Fruit fly (Drosophila melanogaster): ENCODE data around the gene CG44195.

Gene CG44195

dm6 chr3L:7714301-7714946 lies 19.0 kb upstream of the CG44195 start:
- no peak for TF ChIP-seq Myc (optimal IDR thresholded peaks at IDR 0.05)

DNA sequence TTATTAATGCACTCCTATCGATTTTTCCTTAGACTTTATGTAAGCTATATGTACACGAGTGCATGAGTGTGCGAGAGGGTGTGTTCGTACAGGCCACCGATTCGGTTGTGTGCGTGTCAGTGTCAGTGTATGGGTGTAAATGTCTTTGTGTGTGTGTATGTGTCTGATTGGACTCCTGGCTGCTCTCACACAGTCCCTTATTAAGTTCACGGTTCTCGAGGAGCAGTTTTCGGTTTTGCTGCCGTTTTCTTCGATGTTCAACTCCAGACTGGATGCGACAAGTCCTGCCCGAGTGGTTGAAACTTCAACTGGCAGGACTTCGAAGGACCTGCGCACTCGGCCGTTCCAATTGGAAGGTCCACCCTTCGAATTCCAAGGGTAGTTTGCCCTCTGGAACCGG lies 17.9 kb upstream of the CG44195 start:
- no peak for TF ChIP-seq h (optimal IDR thresholded peaks at IDR 0.05)
- no peak for TF ChIP-seq psq (optimal IDR thresholded peaks at IDR 0.05)
- no peak for TF ChIP-seq insv (optimal IDR thresholded peaks at IDR 0.05)
- TF ChIP-seq Myc (optimal IDR thresholded peaks at IDR 0.05), result no peak
- no peak for TF ChIP-seq ttk (optimal IDR thresholded peaks at IDR 0.05)
- no peak for TF ChIP-seq Sin3A (optimal IDR thresholded peaks at IDR 0.05)

DNA sequence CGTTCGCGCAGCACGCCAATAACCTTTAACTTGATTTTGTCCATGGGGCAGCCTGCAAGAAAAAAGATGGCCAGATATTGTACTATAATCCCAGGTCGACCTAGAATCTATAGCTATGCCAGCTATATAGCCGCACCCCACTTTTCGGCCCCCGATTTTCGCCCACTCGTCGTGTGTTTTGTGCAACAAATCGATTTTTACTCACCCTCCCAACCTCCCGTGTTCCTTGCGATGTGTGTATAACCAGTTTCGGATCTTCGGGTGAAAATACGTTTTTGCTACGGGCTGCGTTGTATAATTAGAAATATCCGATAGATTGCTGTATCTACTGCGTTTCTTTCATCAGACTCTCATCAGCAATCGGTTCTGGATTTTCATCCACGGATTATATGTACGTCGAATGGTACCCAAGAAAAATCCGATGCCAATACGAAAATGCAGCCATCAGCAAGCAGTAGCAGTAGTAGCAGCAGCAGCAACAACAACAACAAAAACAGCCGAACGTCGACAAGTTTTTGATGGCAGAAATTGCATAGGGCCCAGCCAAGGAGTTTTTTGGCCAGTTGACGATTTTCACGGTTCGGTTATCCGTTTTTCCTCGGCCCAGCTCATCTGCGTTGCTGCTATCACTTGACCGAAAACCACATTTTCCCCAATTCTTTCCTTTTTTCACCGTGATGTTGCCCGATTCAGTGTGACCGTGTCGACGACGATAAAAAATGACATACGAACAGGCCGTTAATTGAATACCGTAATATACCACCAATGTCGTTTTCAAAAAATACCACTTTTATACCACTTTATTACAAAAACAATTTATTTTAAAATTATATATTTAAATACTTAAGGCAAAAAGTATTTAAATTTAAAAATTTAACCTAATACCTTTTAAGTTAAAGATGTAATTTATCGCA lies 41.1 kb downstream of the CG44195 start, which contains the start of gene CG7492:
TSS of gene CG7492 (minus strand) at position 705 of the 914 bp plus-strand sequence.
- TF ChIP-seq Myc (optimal IDR thresholded peaks at IDR 0.05) (no peak), Sin3A (optimal IDR thresholded peaks at IDR 0.05) (no peak), insv (optimal IDR thresholded peaks at IDR 0.05) (no peak), h (optimal IDR thresholded peaks at IDR 0.05) (no peak), psq (optimal IDR thresholded peaks at IDR 0.05) (no peak), ttk (optimal IDR thresholded peaks at IDR 0.05) (no peak)

dm6 chr3L:7650968-7651367 lies 44.5 kb downstream of the CG44195 start, which contains the start of gene PGRP-SD:
Gene PGRP-SD (plus strand): TSS chr3L:7651180.
- no peak for TF ChIP-seq psq (optimal IDR thresholded peaks at IDR 0.05)
- no peak for TF ChIP-seq ttk (optimal IDR thresholded peaks at IDR 0.05)
- no peak for TF ChIP-seq Myc (optimal IDR thresholded peaks at IDR 0.05)
- TF ChIP-seq h (optimal IDR thresholded peaks at IDR 0.05), result no peak
- TF ChIP-seq Sin3A (optimal IDR thresholded peaks at IDR 0.05), result no peak
- no peak for TF ChIP-seq insv (optimal IDR thresholded peaks at IDR 0.05)

- TF ChIP-seq insv (optimal IDR thresholded peaks at IDR 0.05), result no peak
These were observed 45.2 kb downstream of the CG44195 start, which contains the start of gene CG32373 for dm6 chr3L:7650248-7650647. Gene CG32373 (plus strand): TSS chr3L:7650548.

dm6 chr3L:7643562-7643961 lies 51.9 kb downstream of the CG44195 start:
- no peak for TF ChIP-seq ttk (optimal IDR thresholded peaks at IDR 0.05)
- TF ChIP-seq insv (optimal IDR thresholded peaks at IDR 0.05), result no peak
- TF ChIP-seq psq (optimal IDR thresholded peaks at IDR 0.05), result no peak
- no peak for TF ChIP-seq Myc (optimal IDR thresholded peaks at IDR 0.05)
- no peak for TF ChIP-seq h (optimal IDR thresholded peaks at IDR 0.05)
- TF ChIP-seq Sin3A (optimal IDR thresholded peaks at IDR 0.05), result no peak

dm6 chr3L:7641467-7641866 lies 54.0 kb downstream of the CG44195 start, which contains the start of gene CG7506:
Gene CG7506 (minus strand): TSS chr3L:7641648.
- TF ChIP-seq h (optimal IDR thresholded peaks at IDR 0.05) (no peak), insv (optimal IDR thresholded peaks at IDR 0.05) (no peak), psq (optimal IDR thresholded peaks at IDR 0.05) (no peak), ttk (optimal IDR thresholded peaks at IDR 0.05) (no peak), Myc (optimal IDR thresholded peaks at IDR 0.05) (no peak), Sin3A (optimal IDR thresholded peaks at IDR 0.05) (no peak)

- TF ChIP-seq Sin3A (optimal IDR thresholded peaks at IDR 0.05), result no peak
- no peak for TF ChIP-seq psq (optimal IDR thresholded peaks at IDR 0.05)
- no peak for TF ChIP-seq h (optimal IDR thresholded peaks at IDR 0.05)
- TF ChIP-seq insv (optimal IDR thresholded peaks at IDR 0.05), result no peak
- TF ChIP-seq Myc (optimal IDR thresholded peaks at IDR 0.05), result no peak
- no peak for TF ChIP-seq ttk (optimal IDR thresholded peaks at IDR 0.05)
These were observed 55.2 kb downstream of the CG44195 start, which contains the start of gene Urm1 for dm6 chr3L:7640297-7640696. Gene Urm1 (minus strand): TSS chr3L:7640446.

DNA sequence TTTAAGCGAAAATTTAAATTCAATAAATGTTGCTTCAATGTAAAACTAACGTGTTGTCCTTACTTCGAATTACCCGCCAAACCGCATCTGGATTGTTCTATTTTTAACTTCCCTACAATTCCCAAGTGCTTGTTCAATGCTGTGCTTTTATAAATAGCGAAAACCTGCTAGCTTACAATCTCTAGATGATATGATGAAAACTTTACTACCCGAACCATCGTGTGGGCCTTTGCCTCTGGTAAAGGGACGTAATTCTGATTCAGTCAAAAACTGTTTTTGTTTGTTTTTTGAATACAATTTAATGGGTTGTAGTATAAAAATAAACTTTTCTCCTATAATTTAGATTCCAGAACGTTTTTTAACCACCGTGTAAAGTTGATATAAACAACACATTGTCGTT lies 55.9 kb downstream of the CG44195 start:
- no peak for TF ChIP-seq insv (optimal IDR thresholded peaks at IDR 0.05)
- TF ChIP-seq psq (optimal IDR thresholded peaks at IDR 0.05), result no peak

- no peak for TF ChIP-seq ttk (optimal IDR thresholded peaks at IDR 0.05)
- TF ChIP-seq psq (optimal IDR thresholded peaks at IDR 0.05), result no peak
- TF ChIP-seq Sin3A (optimal IDR thresholded peaks at IDR 0.05), result no peak
- no peak for TF ChIP-seq h (optimal IDR thresholded peaks at IDR 0.05)
These were observed 60.5 kb downstream of the CG44195 start for dm6 chr3L:7634743-7635469.

DNA sequence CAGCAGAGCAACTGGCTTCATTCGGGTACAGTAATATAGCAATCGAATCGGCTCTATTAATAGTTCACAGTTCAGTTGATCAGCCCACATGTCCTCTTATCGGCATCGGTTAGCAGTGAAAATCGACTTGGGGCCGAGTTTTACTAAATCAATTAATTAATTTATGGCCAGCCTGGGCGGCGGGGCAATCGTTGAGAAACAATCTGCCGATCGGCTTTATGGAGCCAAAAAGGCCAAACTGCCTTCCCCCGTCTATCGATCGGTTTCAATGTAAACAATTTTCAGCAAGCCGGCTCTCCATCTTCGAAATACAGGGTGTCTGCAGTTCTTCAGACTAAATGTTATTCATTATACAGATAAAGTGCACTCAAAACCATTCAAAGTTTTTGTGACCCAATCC lies 61.8 kb downstream of the CG44195 start:
- TF ChIP-seq Myc (optimal IDR thresholded peaks at IDR 0.05) (no peak), ttk (optimal IDR thresholded peaks at IDR 0.05) (no peak), psq (optimal IDR thresholded peaks at IDR 0.05) (no peak), h (optimal IDR thresholded peaks at IDR 0.05) (no peak), insv (optimal IDR thresholded peaks at IDR 0.05) (no peak)

DNA sequence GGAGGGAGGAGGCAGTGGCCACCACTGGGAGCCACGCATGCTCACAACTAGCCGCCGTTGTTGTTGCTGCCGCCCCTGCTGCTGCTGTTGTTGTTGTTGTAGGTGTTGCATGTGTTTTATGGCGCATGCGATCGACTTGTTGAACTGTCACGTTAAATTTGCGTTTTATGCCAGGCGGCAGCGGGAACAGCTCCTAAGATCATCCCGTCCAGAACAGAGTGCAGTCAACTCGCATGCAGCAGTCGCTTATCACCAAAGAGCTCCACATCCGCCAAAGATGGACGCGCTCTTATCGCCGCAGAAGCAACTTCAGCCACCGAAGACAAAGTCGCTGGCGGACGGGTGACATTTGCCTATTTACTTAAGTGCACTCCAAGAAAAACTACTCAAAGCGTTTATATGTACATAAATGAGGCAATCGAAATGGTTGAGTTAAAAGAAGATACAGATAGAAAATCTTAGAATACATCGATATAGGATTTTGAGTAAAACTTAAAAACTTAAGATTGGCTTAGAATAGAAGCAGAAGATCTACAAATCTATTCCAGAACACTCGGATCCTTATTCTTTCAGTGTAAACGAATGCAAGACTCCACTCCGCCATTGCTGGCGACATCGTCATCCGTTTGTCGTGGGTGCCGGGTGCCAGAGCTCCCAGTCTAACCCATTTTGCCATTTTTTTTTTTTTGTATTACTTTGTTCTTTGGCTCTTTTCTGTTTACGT lies 62.8 kb downstream of the CG44195 start:
- TF ChIP-seq psq (optimal IDR thresholded peaks at IDR 0.05) (no peak), Myc (optimal IDR thresholded peaks at IDR 0.05) (no peak), h (optimal IDR thresholded peaks at IDR 0.05) (no peak), ttk (optimal IDR thresholded peaks at IDR 0.05) (no peak), insv (optimal IDR thresholded peaks at IDR 0.05) (no peak), Sin3A (optimal IDR thresholded peaks at IDR 0.05) (no peak)

All from Kc167 (cell line).